Fruit fly (Drosophila melanogaster): ENCODE results near the gene CG7988.

The CG7988 gene

DNA sequence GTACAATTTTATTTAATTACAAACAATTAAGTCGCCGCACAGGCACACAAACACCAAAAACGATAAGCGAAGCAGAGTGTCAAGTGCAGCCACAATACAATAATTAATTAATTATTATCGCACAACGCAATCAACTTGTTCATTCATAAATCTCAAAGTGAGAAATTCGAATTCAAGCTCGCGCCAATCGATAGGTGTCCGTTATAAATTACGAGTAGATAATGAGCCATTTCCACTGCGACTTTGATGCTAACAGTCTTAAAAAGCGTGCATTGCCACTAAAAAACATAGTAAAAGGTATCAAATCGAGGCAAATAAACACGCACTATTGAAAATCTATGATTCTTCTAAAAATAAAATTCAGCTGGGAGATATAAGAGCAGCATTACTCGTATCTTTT lies 9.9 kb downstream of the CG7988 start (continued):
- TF ChIP-seq E2f2 (GFP tag; IDR thresholded peaks at IDR 0.05) (peak; percentile 51; the same call in 1 of the 2 replicates), tx (GFP tag; optimal IDR thresholded peaks at IDR 0.05) (no peak), aop (GFP tag; IDR thresholded peaks at IDR 0.05) (no peak), pb (GFP tag; optimal IDR thresholded peaks at IDR 0.05) (no peak), CG15011 (GFP tag; optimal IDR thresholded peaks at IDR 0.05) (no peak), ssp (GFP tag; IDR thresholded peaks at IDR 0.05) (peak; percentile 84), bigmax (GFP tag; optimal IDR thresholded peaks at IDR 0.05) (no peak), exex (tag; optimal IDR thresholded peaks at IDR 0.05) (peak; percentile 9), sens-2 (GFP tag; IDR thresholded peaks at IDR 0.05) (no peak), CG12391 (tag; optimal IDR thresholded peaks at IDR 0.05) (no peak), Med (GFP tag) (peak; percentile 50), corto (GFP tag; optimal IDR thresholded peaks at IDR 0.05) (no peak), sob (GFP tag; IDR thresholded peaks at IDR 0.05) (no peak), CG9609 (GFP tag; optimal IDR thresholded peaks at IDR 0.05) (no peak), bowl (GFP tag; IDR thresholded peaks at IDR 0.05) (no peak), schlank (tag; optimal IDR thresholded peaks at IDR 0.05) (no peak), Myb (GFP tag; optimal IDR thresholded peaks at IDR 0.05) (peak; percentile 80), lab (GFP tag; optimal IDR thresholded peaks at IDR 0.05) (no peak), br (optimal IDR thresholded peaks at IDR 0.05) (no peak), hkb (optimal IDR thresholded peaks at IDR 0.05) (no peak), hkb (GFP tag; IDR thresholded peaks at IDR 0.05) (no peak), BtbVII (GFP tag; optimal IDR thresholded peaks at IDR 0.05) (no peak), Opbp (GFP tag; IDR thresholded peaks at IDR 0.05; ENCODE audit: partially characterized antibody) (no peak), CG15514 (GFP tag; optimal IDR thresholded peaks at IDR 0.05) (peak; percentile 47), CG30020 (tag; optimal IDR thresholded peaks at IDR 0.05) (peak; percentile 21), CG17802 (tag; optimal IDR thresholded peaks at IDR 0.05) (peak; percentile 86), stwl (tag; optimal IDR thresholded peaks at IDR 0.05) (peak; percentile 42), CG7786 (GFP tag; optimal IDR thresholded peaks at IDR 0.05) (no peak), HmgZ (tag; optimal IDR thresholded peaks at IDR 0.05) (no peak), trem (tag; optimal IDR thresholded peaks at IDR 0.05) (peak; percentile 13), Usf (GFP tag; optimal IDR thresholded peaks at IDR 0.05) (no peak), Aef1 (GFP tag; IDR thresholded peaks at IDR 0.05) (no peak), trh (GFP tag; optimal IDR thresholded peaks at IDR 0.05) (no peak), Hey (tag; optimal IDR thresholded peaks at IDR 0.05) (no peak), CG1603 (tag; optimal IDR thresholded peaks at IDR 0.05) (peak; percentile 26), Bdp1 (GFP tag; optimal IDR thresholded peaks at IDR 0.05) (no peak), CG7357 (GFP tag; IDR thresholded peaks at IDR 0.05) (peak; percentile 79), CG32772 (GFP tag; IDR thresholded peaks at IDR 0.05) (no peak), bab2 (GFP tag; optimal IDR thresholded peaks at IDR 0.05) (no peak), pros (GFP tag; optimal IDR thresholded peaks at IDR 0.05) (no peak), Dp (GFP tag; optimal IDR thresholded peaks at IDR 0.05) (peak; percentile 60), CG8388 (GFP tag; optimal IDR thresholded peaks at IDR 0.05) (no peak), Abd-B (GFP tag; optimal IDR thresholded peaks at IDR 0.05) (no peak), CG13287 (GFP tag; IDR thresholded peaks at IDR 0.05; ENCODE audit: partially characterized antibody) (peak; percentile 43; the same call in 1 of the 2 replicates), unc-4 (GFP tag; IDR thresholded peaks at IDR 0.05; ENCODE audit: partially characterized antibody) (no peak), CG14860 (GFP tag; IDR thresholded peaks at IDR 0.05; ENCODE audit: partially characterized antibody) (no peak), CG3281 (GFP tag; optimal IDR thresholded peaks at IDR 0.05) (no peak), pzg (GFP tag; optimal IDR thresholded peaks at IDR 0.05) (peak; percentile 37), zfh2 (GFP tag; optimal IDR thresholded peaks at IDR 0.05) (no peak), row (GFP tag; IDR thresholded peaks at IDR 0.05) (peak; percentile 20; the same call in 1 of the 3 replicates), CG2116 (GFP tag; optimal IDR thresholded peaks at IDR 0.05) (peak; percentile 10), esg (GFP tag; conservative IDR thresholded peaks at IDR 0.05) (no peak)

Data from whole organism, embryonic.